Worm (Caenorhabditis elegans) whole organism, L2 larva: ENCODE data around the gene rict-1.
A peak's percentile ranks its signal among the peaks of the same experiment; 100 is the strongest.

Source experiments
- C34F6.9 ChIP-seq: fragments of 150-350 bp; optimal IDR thresholded peaks from 2 replicates; lab custom pipeline; 2014; ENCODE audit warnings: missing biosample characterization, missing genetic modification characterization
- F13H6.1 ChIP-seq: sonication (generic microtip); optimal IDR thresholded peaks from 2 replicates; lab custom pipeline; 2016; ENCODE audit warnings: missing genetic modification characterization, missing compliant biosample characterization
- R02D3.7 ChIP-seq: fragments of 150-350 bp; optimal IDR thresholded peaks from 2 replicates; lab custom pipeline; 2014; ENCODE audit warnings: missing biosample characterization, missing genetic modification characterization
- Y55F3AM.14 ChIP-seq: fragments of 200-800 bp; sonication (Bioruptor generic); optimal IDR thresholded peaks from 2 replicates; lab custom pipeline; 2018; ENCODE audit warnings: mild to moderate bottlenecking, missing genetic modification characterization, missing compliant biosample characterization
- alr-1 ChIP-seq: fragments of 150-350 bp; optimal IDR thresholded peaks from 2 replicates; lab custom pipeline; 2014; ENCODE audit warnings: missing biosample characterization, missing genetic modification characterization
- aly-2 ChIP-seq: fragments of 150-350 bp; optimal IDR thresholded peaks from 2 replicates; lab custom pipeline; 2014; ENCODE audit warnings: missing biosample characterization, missing genetic modification characterization
- ama-1 ChIP-seq: fragments of 150-350 bp; optimal IDR thresholded peaks from 2 replicates; lab custom pipeline; 2018; ENCODE audit warnings: inconsistent platforms
- blmp-1 ChIP-seq: sonication (generic microtip); optimal IDR thresholded peaks from 2 replicates; lab custom pipeline; 2017; ENCODE audit warnings: missing genetic modification characterization, mild to moderate bottlenecking, missing compliant biosample characterization, antibody characterized with exemption, moderate library complexity; ENCODE audit not compliant: insufficient read depth
- ceh-82 ChIP-seq: fragments of 150-350 bp; optimal IDR thresholded peaks from 2 replicates; lab custom pipeline; 2014; ENCODE audit warnings: missing biosample characterization, missing genetic modification characterization
- crh-2 ChIP-seq: sonication (generic microtip); optimal IDR thresholded peaks from 2 replicates; lab custom pipeline; 2017; ENCODE audit warnings: missing biosample characterization, missing genetic modification characterization
- dmd-4 ChIP-seq: sonication (generic microtip); optimal IDR thresholded peaks from 2 replicates; lab custom pipeline; 2017; ENCODE audit warnings: missing biosample characterization, missing genetic modification characterization
- egl-27 ChIP-seq: sonication (generic microtip); optimal IDR thresholded peaks from 3 replicates; lab custom pipeline; 2017; ENCODE audit warnings: missing biosample characterization, missing genetic modification reagents, missing genetic modification characterization
- elt-3 ChIP-seq: sonication (generic microtip); optimal IDR thresholded peaks from 2 replicates; lab custom pipeline; 2017; ENCODE audit warnings: missing biosample characterization, missing genetic modification characterization
- fos-1 ChIP-seq: fragments of 150-350 bp; optimal IDR thresholded peaks from 2 replicates; lab custom pipeline; 2014; ENCODE audit warnings: missing biosample characterization, missing genetic modification characterization
- gmeb-1 ChIP-seq: fragments of 150-350 bp; optimal IDR thresholded peaks from 2 replicates; lab custom pipeline; 2014; ENCODE audit warnings: missing biosample characterization, missing genetic modification characterization
- lin-13 ChIP-seq: fragments of 150-350 bp; optimal IDR thresholded peaks from 2 replicates; lab custom pipeline; 2014; ENCODE audit warnings: missing biosample characterization, missing genetic modification reagents, missing genetic modification characterization
- lin-39 ChIP-seq: fragments of 150-350 bp; optimal IDR thresholded peaks from 2 replicates; lab custom pipeline; 2014; ENCODE audit warnings: missing biosample characterization, missing genetic modification reagents, missing genetic modification characterization
- lsy-2 ChIP-seq, 2 experiments: fragments of 150-350 bp in 1 of 2; sonication (generic microtip) in 1 of 2; optimal IDR thresholded peaks; 2 replicates each; lab custom pipeline; 2014 to 2017; ENCODE audit warnings: missing biosample characterization in 2 of 2, missing genetic modification characterization in 2 of 2
- mbf-1 ChIP-seq: sonication (generic microtip); optimal IDR thresholded peaks from 2 replicates; lab custom pipeline; 2017; ENCODE audit warnings: missing biosample characterization, missing genetic modification characterization
- mdl-1 ChIP-seq, 2 experiments: fragments of 150-350 bp in 1 of 2; sonication (generic microtip) in 1 of 2; optimal IDR thresholded peaks; 2 replicates each; lab custom pipeline; 2017; ENCODE audit warnings: missing biosample characterization in 2 of 2, missing genetic modification characterization in 2 of 2
- nhr-11 ChIP-seq: fragments of 150-350 bp; optimal IDR thresholded peaks from 2 replicates; lab custom pipeline; 2014; ENCODE audit warnings: missing biosample characterization, missing genetic modification characterization
- nhr-12 ChIP-seq: fragments of 150-350 bp; optimal IDR thresholded peaks from 2 replicates; lab custom pipeline; 2014; ENCODE audit warnings: missing biosample characterization, missing genetic modification characterization
- nhr-129 ChIP-seq: fragments of 150-350 bp; optimal IDR thresholded peaks from 2 replicates; lab custom pipeline; 2014; ENCODE audit warnings: missing biosample characterization, missing genetic modification characterization
- nhr-21 ChIP-seq: fragments of 150-350 bp; optimal IDR thresholded peaks from 2 replicates; lab custom pipeline; 2014; ENCODE audit warnings: missing biosample characterization, missing genetic modification characterization
- nhr-23 ChIP-seq: fragments of 150-350 bp; optimal IDR thresholded peaks from 2 replicates; lab custom pipeline; 2014; ENCODE audit warnings: missing biosample characterization, missing genetic modification reagents, missing genetic modification characterization
- nhr-237 ChIP-seq: fragments of 150-350 bp; optimal IDR thresholded peaks from 2 replicates; lab custom pipeline; 2014; ENCODE audit warnings: missing biosample characterization, missing genetic modification characterization
- nhr-25 ChIP-seq: fragments of 150-350 bp; sonication (generic microtip); optimal IDR thresholded peaks from 3 replicates; lab custom pipeline; 2014; ENCODE audit warnings: missing biosample characterization, missing genetic modification characterization
- nhr-6 ChIP-seq: fragments of 150-350 bp; optimal IDR thresholded peaks from 2 replicates; lab custom pipeline; 2014; ENCODE audit warnings: missing biosample characterization, missing genetic modification characterization
- peb-1 ChIP-seq: fragments of 150-350 bp; optimal IDR thresholded peaks from 2 replicates; lab custom pipeline; 2014; ENCODE audit warnings: missing biosample characterization, missing genetic modification characterization
- sem-4 ChIP-seq: fragments of 150-350 bp; optimal IDR thresholded peaks from 2 replicates; lab custom pipeline; 2014; ENCODE audit warnings: missing biosample characterization, missing genetic modification reagents, missing genetic modification characterization
- skn-1 ChIP-seq: sonication (generic microtip); optimal IDR thresholded peaks from 2 replicates; lab custom pipeline; 2017; ENCODE audit warnings: missing biosample characterization, missing genetic modification characterization
- sma-3 ChIP-seq: sonication (generic microtip); optimal IDR thresholded peaks from 2 replicates; lab custom pipeline; 2016; ENCODE audit warnings: missing genetic modification reagents, missing genetic modification characterization, missing compliant biosample characterization
- sma-9 ChIP-seq, 2 experiments: fragments of 150-350 bp in 1 of 2; sonication (generic microtip) in 1 of 2; optimal IDR thresholded peaks; 2 replicates each; lab custom pipeline; 2014 to 2016; ENCODE audit warnings: missing genetic modification characterization in 2 of 2, mild to moderate bottlenecking in 1 of 2, missing biosample characterization in 1 of 2, missing compliant biosample characterization in 1 of 2, missing genetic modification reagents in 1 of 2, moderate library complexity in 1 of 2
- snpc-4 ChIP-seq: fragments of 150-350 bp; optimal IDR thresholded peaks from 2 replicates; lab custom pipeline; 2014; ENCODE audit warnings: missing biosample characterization, missing genetic modification characterization
- unc-39 ChIP-seq: fragments of 150-350 bp; optimal IDR thresholded peaks from 2 replicates; lab custom pipeline; 2014; ENCODE audit warnings: missing biosample characterization, missing genetic modification characterization
- unc-55 ChIP-seq: fragments of 150-350 bp; sonication (generic microtip); optimal IDR thresholded peaks from 3 replicates; lab custom pipeline; 2014; ENCODE audit warnings: missing biosample characterization, missing genetic modification reagents, missing genetic modification characterization
- unc-62 ChIP-seq: fragments of 150-350 bp; optimal IDR thresholded peaks from 2 replicates; lab custom pipeline; 2014; ENCODE audit warnings: missing biosample characterization, missing genetic modification reagents, missing genetic modification characterization
- zag-1 ChIP-seq: fragments of 150-350 bp; optimal IDR thresholded peaks from 2 replicates; lab custom pipeline; 2014; ENCODE audit warnings: missing biosample characterization, missing genetic modification characterization
- ztf-1 ChIP-seq: fragments of 200-800 bp; sonication (Bioruptor generic); conservative IDR thresholded peaks from 2 replicates; pipeline ENCODE4 v1.3.6; 2022; ENCODE audit warnings: missing genetic modification characterization, missing compliant biosample characterization
- ztf-11 ChIP-seq: sonication (generic microtip); optimal IDR thresholded peaks from 2 replicates; lab custom pipeline; 2017; ENCODE audit warnings: missing biosample characterization, missing genetic modification characterization

Gene rict-1

DNA sequence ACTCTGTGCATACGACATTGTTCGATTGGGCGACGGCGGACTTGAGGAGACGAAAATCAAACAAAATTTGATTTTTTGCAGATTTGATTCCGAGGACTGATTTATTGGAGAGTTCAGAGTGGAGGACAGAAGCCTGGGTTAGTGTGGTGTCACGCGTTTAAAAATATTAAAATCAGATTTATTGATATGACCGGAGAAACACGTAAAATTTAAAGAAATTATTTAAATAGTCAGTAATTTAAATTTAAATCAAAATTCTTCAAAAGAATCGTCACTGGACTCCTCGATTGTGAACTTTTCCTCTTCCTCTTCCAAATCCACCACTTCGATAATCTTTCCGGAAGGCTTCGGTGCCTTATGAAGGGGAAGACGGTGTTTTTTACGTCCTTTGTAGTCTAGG is 36.7 kb upstream of the rict-1 start, which contains the start of gene spe-18:
spe-18 (minus strand) TSS at position 101 of the 400 bp plus-strand sequence.
- TF ChIP-seq unc-39 (no peak), unc-55 (GFP tag; lab: Kevin White, UChicago) (no peak), R02D3.7 (tag; lab: Kevin White, UChicago) (no peak), Y55F3AM.14 (GFP tag; lab: Kevin White, UChicago) (no peak), skn-1 (tag; lab: Kevin White, UChicago) (no peak), gmeb-1 (tag; lab: Kevin White, UChicago) (no peak), nhr-11 (tag; lab: Kevin White, UChicago) (no peak), ama-1 (no peak), nhr-23 (no peak), mbf-1 (tag; lab: Kevin White, UChicago) (no peak), lin-39 (tag; lab: Kevin White, UChicago) (no peak), sem-4 (no peak), snpc-4 (tag; lab: Kevin White, UChicago) (no peak)

DNA sequence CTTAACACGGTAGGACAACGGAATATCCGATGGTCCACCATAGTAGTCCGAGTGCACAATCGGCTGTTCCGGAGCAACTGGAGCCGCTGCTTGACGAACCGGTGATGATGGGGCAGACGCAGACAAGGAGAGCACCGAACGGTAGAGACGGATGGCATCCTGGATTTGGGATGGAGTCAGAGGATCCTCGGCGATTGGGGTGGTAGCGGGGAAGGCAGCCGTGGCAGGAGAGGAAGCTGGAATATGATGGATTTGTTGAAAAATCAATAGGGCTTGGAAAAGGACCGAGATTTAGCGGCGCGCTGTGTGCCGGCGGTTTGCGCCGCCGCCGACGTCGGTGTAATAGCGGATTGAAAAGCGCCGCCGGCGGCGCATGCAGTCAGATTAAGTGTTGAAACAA is 35.8 kb upstream of the rict-1 start:
- TF ChIP-seq nhr-23 = no peak
- no peak for TF ChIP-seq fos-1 (tag; lab: Kevin White, UChicago)
- TF ChIP-seq peb-1 (tag; lab: Kevin White, UChicago) = no peak
- no peak for TF ChIP-seq elt-3 (tag; lab: Kevin White, UChicago)
- no peak for TF ChIP-seq sma-9 (GFP tag; optimal IDR thresholded peaks at IDR 0.05; lab: Kevin White, UChicago)
- no peak for TF ChIP-seq sma-9 (tag; optimal IDR thresholded peaks at IDR 0.05; lab: Kevin White, UChicago)
- TF ChIP-seq lsy-2 (tag; optimal IDR thresholded peaks at IDR 0.05; lab: Kevin White, UChicago) = no peak
- no peak for TF ChIP-seq unc-39
- TF ChIP-seq skn-1 (tag; lab: Kevin White, UChicago) = no peak
- TF ChIP-seq unc-55 (GFP tag; lab: Kevin White, UChicago) = no peak
- no peak for TF ChIP-seq dmd-4 (tag; lab: Kevin White, UChicago)
- TF ChIP-seq nhr-12 (tag; lab: Kevin White, UChicago) = no peak
- TF ChIP-seq F13H6.1 (tag; lab: Kevin White, UChicago) = no peak
- TF ChIP-seq lin-13 (GFP tag; lab: Kevin White, UChicago) = no peak
- TF ChIP-seq crh-2 (tag; lab: Kevin White, UChicago) = no peak
- TF ChIP-seq C34F6.9 (tag; lab: Kevin White, UChicago) = no peak
- no peak for TF ChIP-seq nhr-25
- no peak for TF ChIP-seq nhr-237 (tag; lab: Kevin White, UChicago)

DNA sequence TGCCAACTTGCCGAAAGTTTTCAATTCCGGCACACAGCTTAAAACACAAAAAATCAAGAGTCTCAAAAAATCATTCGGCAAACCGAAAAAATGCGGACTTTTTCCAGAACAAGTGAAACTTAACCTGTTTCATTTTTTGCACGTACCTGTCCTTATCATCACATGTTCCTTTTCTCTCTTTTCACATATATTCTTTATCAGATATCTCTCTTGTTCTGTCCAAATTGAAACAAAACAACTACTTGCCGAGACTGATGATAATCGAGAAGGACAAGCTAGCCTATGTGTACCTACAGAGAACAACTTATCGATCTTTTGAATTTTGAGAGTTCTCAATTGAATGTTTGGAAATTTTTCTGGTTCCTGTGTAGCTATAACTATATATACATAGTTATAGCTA is 33.4 kb upstream of the rict-1 start:
- TF ChIP-seq blmp-1 (tag; lab: Kevin White, UChicago) (peak; percentile 73), sma-3 (GFP tag; lab: Kevin White, UChicago) (peak; percentile 5), ztf-11 (tag; lab: Kevin White, UChicago) (no peak), unc-39 (no peak), ceh-82 (tag; lab: Kevin White, UChicago) (no peak), lin-39 (tag; lab: Kevin White, UChicago) (no peak), ama-1 (no peak), lin-13 (GFP tag; lab: Kevin White, UChicago) (no peak), unc-55 (GFP tag; lab: Kevin White, UChicago) (no peak), zag-1 (tag; lab: Kevin White, UChicago) (no peak), sem-4 (no peak), crh-2 (tag; lab: Kevin White, UChicago) (no peak), sma-9 (GFP tag; optimal IDR thresholded peaks at IDR 0.05; lab: Kevin White, UChicago) (peak; percentile 65), sma-9 (tag; optimal IDR thresholded peaks at IDR 0.05; lab: Kevin White, UChicago) (no peak), alr-1 (tag; lab: Kevin White, UChicago) (no peak), dmd-4 (tag; lab: Kevin White, UChicago) (no peak), unc-62 (GFP tag; lab: Kevin White, UChicago) (no peak), nhr-23 (no peak), nhr-21 (tag; lab: Kevin White, UChicago) (peak; percentile 55), mdl-1 (tag; optimal IDR thresholded peaks at IDR 0.05; lab: Kevin White, UChicago) (no peak)
- TF ChIP-seq, all 48 proteins: peak for 4

DNA sequence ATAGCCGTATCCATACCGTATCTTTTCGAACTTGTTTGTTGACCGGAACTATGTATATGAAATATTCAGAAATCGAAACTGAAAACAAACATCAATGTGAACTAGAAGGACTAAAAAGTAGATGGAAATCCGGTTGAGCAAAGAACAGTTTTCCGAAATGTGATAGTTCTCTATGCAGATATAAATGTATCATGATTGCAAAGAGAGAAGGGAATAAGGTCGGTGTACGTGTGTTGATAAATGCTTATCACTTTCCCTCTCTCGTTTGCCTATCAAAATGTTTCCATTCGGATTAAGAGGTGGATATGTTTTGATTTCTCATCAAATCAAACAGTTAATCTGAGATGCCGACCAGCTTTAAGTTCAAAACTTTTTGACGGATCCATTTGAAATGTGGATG is 31.6 kb upstream of the rict-1 start:
- TF ChIP-seq skn-1 (tag; lab: Kevin White, UChicago) = no peak
- TF ChIP-seq ztf-11 (tag; lab: Kevin White, UChicago) = no peak
- no peak for TF ChIP-seq nhr-129 (tag; lab: Kevin White, UChicago)
- no peak for TF ChIP-seq ceh-82 (tag; lab: Kevin White, UChicago)
- TF ChIP-seq nhr-21 (tag; lab: Kevin White, UChicago) = peak; percentile 56
- no peak for TF ChIP-seq egl-27
- TF ChIP-seq ztf-1 (GFP tag; lab: Robert Waterston, UW) = no peak
- TF ChIP-seq sem-4 = no peak
- TF ChIP-seq nhr-237 (tag; lab: Kevin White, UChicago) = no peak
- TF ChIP-seq aly-2 (tag; lab: Kevin White, UChicago) = no peak
- TF ChIP-seq lsy-2 (tag; optimal IDR thresholded peaks at IDR 0.05; lab: Kevin White, UChicago) = no peak
- TF ChIP-seq fos-1 (tag; lab: Kevin White, UChicago) = no peak
- TF ChIP-seq nhr-11 (tag; lab: Kevin White, UChicago) = no peak
- TF ChIP-seq blmp-1 (tag; lab: Kevin White, UChicago) = peak; percentile 29
- TF ChIP-seq nhr-6 (tag; lab: Kevin White, UChicago) = no peak
- TF ChIP-seq unc-62 (GFP tag; lab: Kevin White, UChicago) = no peak
